Fruit fly (Drosophila melanogaster) whole organism: ENCODE measurements around the gene Ptp99A.

ENCODE experiments used
- CG8478 ChIP-seq: fragments of >200 bp; optimal IDR thresholded peaks from 2 replicates; lab custom pipeline; 2018; ENCODE audit warnings: inconsistent platforms
- pan ChIP-seq: fragments of >200 bp; optimal IDR thresholded peaks from 2 replicates; lab custom pipeline; 2017

DNA sequence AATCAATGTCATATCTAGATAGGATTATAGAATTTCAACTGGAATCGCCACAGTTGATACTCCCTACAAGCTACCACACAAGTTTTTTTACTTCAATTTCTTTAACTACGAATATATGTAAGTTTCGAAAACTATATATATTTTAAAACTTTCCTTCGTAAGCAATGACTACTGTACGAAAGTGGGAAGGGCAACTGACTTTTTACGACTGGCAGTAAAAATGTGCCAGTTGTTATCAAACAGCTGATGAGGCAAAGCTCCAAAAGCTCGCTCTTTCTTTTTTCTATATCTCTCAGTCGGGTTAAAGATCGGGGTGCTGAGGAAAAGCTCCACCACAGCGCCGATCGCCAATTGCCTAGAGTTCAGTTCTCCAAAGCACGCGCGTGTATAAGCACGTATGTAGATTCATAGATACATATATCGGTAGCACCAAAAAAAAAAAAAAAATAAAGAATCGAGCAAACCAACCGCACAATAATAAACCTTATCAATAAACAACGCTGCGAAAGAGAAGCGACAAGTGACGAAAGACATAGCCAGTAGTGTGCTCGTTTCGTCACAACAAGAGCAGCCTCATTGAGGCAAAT is 101.6 kb downstream of the Ptp99A start:
- no peak for TF ChIP-seq pan (lab: Kevin White, UChicago)
- no peak for TF ChIP-seq CG8478 (lab: Kevin White, UChicago)
